Worm (Caenorhabditis elegans) whole organism, L2 larva: Measurements from ENCODE around the gene math-39.
A peak's percentile ranks its signal among the peaks of the same experiment; 100 is the strongest.

Source experiments
- Y55F3AM.14 ChIP-seq: fragments of 200-800 bp; sonication (Bioruptor generic); optimal IDR thresholded peaks from 2 replicates; lab custom pipeline; 2018; ENCODE audit warnings: mild to moderate bottlenecking, missing genetic modification characterization, missing compliant biosample characterization
- elt-1 ChIP-seq: fragments of 150-350 bp; optimal IDR thresholded peaks from 2 replicates; lab custom pipeline; 2014; ENCODE audit warnings: missing biosample characterization, missing genetic modification characterization
- fos-1 ChIP-seq: fragments of 150-350 bp; optimal IDR thresholded peaks from 2 replicates; lab custom pipeline; 2014; ENCODE audit warnings: missing biosample characterization, missing genetic modification characterization
- lin-39 ChIP-seq: fragments of 150-350 bp; optimal IDR thresholded peaks from 2 replicates; lab custom pipeline; 2014; ENCODE audit warnings: missing biosample characterization, missing genetic modification reagents, missing genetic modification characterization
- mdl-1 ChIP-seq, 2 experiments: fragments of 150-350 bp in 1 of 2; sonication (generic microtip) in 1 of 2; optimal IDR thresholded peaks; 2 replicates each; lab custom pipeline; 2017; ENCODE audit warnings: missing biosample characterization in 2 of 2, missing genetic modification characterization in 2 of 2
- nhr-11 ChIP-seq: fragments of 150-350 bp; optimal IDR thresholded peaks from 2 replicates; lab custom pipeline; 2014; ENCODE audit warnings: missing biosample characterization, missing genetic modification characterization
- skn-1 ChIP-seq: sonication (generic microtip); optimal IDR thresholded peaks from 2 replicates; lab custom pipeline; 2017; ENCODE audit warnings: missing biosample characterization, missing genetic modification characterization
- snpc-4 ChIP-seq: fragments of 150-350 bp; optimal IDR thresholded peaks from 2 replicates; lab custom pipeline; 2014; ENCODE audit warnings: missing biosample characterization, missing genetic modification characterization
- ztf-11 ChIP-seq: sonication (generic microtip); optimal IDR thresholded peaks from 2 replicates; lab custom pipeline; 2017; ENCODE audit warnings: missing biosample characterization, missing genetic modification characterization

DNA sequence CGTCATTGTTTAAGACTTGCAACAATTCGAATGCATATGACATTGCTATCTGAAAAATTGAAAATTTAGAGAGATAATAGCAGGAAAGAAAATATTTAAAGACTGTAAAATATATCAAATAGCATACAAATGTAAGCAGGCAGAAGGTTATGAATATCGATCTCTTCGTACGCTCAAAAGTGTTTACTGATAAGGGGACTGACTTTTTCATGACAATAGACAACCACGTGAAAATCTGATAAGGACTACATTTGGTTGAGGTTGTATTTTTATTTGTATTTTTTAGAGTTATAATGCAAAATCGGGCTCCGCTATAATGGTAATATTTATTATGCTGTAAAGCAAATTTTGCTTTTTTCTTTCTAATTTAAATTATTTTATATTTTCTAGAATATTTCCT is 10.8 kb downstream of the math-39 start, which contains the start of the genes C52E2.5 and C52E2.4:
- TF ChIP-seq Y55F3AM.14 (GFP tag; lab: Kevin White, UChicago) (no peak), lin-39 (tag; lab: Kevin White, UChicago) (no peak), skn-1 (tag; lab: Kevin White, UChicago) (peak; percentile 65), ztf-11 (tag; lab: Kevin White, UChicago) (no peak), snpc-4 (tag; lab: Kevin White, UChicago) (no peak), elt-1 (tag; lab: Kevin White, UChicago) (no peak), mdl-1 (tag; optimal IDR thresholded peaks at IDR 0.05; lab: Kevin White, UChicago) (no peak), fos-1 (peak; percentile 80), nhr-11 (tag; lab: Kevin White, UChicago) (no peak)
